Fruit fly (Drosophila melanogaster) whole organism, wandering third instar larva: ENCODE data around the gene Ranbp16.

Experiments
- Dfd ChIP-seq: fragments of >200 bp; optimal IDR thresholded peaks from 2 replicates; lab custom pipeline; 2017; ENCODE audit warnings: missing biosample characterization, missing genetic modification characterization
- HLH106 ChIP-seq: fragments of 200-800 bp; optimal IDR thresholded peaks from 3 replicates; lab custom pipeline; 2019; ENCODE audit warnings: missing biosample characterization, mild to moderate bottlenecking, missing genetic modification characterization, moderate library complexity
- Hnf4 ChIP-seq: fragments of 200-800 bp; sonication (Bioruptor generic); optimal IDR thresholded peaks from 2 replicates; lab custom pipeline; 2016; ENCODE audit warnings: missing biosample characterization, mild to moderate bottlenecking, missing genetic modification characterization
- Myc ChIP-seq: fragments of >200 bp; optimal IDR thresholded peaks from 2 replicates; lab custom pipeline; 2017
- N ChIP-seq: fragments of >200 bp; optimal IDR thresholded peaks from 2 replicates; lab custom pipeline; 2018; ENCODE audit warnings: missing biosample characterization, missing external identifiers, missing genetic modification characterization
- OdsH ChIP-seq: fragments of 200-800 bp; sonication (Bioruptor generic); optimal IDR thresholded peaks from 2 replicates; lab custom pipeline; 2016; ENCODE audit warnings: missing biosample characterization, mild to moderate bottlenecking, missing genetic modification characterization
- Vsx2 ChIP-seq: fragments of 200-300, 225-300 bp; sonication (Bioruptor generic); optimal IDR thresholded peaks from 2 replicates; lab custom pipeline; 2018; ENCODE audit warnings: missing biosample characterization, missing genetic modification characterization; ENCODE audit not compliant: partially characterized antibody
- foxo ChIP-seq, 2 experiments: fragments of 200-800 bp; sonication (Bioruptor generic); optimal IDR thresholded peaks; 2 replicates in 1 of 2; 3 replicates in 1 of 2; lab custom pipeline; 2016 to 2017; ENCODE audit warnings: missing biosample characterization in 2 of 2, missing genetic modification characterization in 2 of 2
- fru ChIP-seq: fragments of 200-800 bp; sonication (Bioruptor generic); optimal IDR thresholded peaks from 3 replicates; lab custom pipeline; 2016; ENCODE audit warnings: missing biosample characterization, mild to moderate bottlenecking, missing genetic modification characterization
- h ChIP-seq: fragments of 200-800 bp; sonication (Bioruptor generic); optimal IDR thresholded peaks from 3 replicates; lab custom pipeline; 2016; ENCODE audit warnings: missing biosample characterization, mild to moderate bottlenecking, missing genetic modification characterization
- pan ChIP-seq: fragments of >200 bp; optimal IDR thresholded peaks from 2 replicates; lab custom pipeline; 2017
- psq ChIP-seq: fragments of 200-800 bp; sonication (Bioruptor generic); optimal IDR thresholded peaks from 3 replicates; lab custom pipeline; 2017; ENCODE audit warnings: missing biosample characterization, mild to moderate bottlenecking, missing genetic modification characterization, moderate library complexity
- sage ChIP-seq: fragments of 200-800 bp; sonication (Bioruptor generic); optimal IDR thresholded peaks from 2 replicates; lab custom pipeline; 2016; ENCODE audit warnings: missing biosample characterization, mild to moderate bottlenecking, missing genetic modification characterization
- woc ChIP-seq: sonication (Bioruptor generic); optimal IDR thresholded peaks from 2 replicates; lab custom pipeline; 2016; ENCODE audit warnings: missing biosample characterization, mild to moderate bottlenecking, missing genetic modification characterization

- TF ChIP-seq sage (GFP tag; lab: Kevin White, UChicago) (no peak), N (GFP tag; lab: Kevin White, UChicago) (no peak), foxo (GFP tag; optimal IDR thresholded peaks at IDR 0.05; lab: Kevin White, UChicago) (no peak), psq (GFP tag; lab: Kevin White, UChicago) (no peak), Dfd (GFP tag; lab: Kevin White, UChicago) (no peak), woc (GFP tag; lab: Kevin White, UChicago) (no peak), fru (GFP tag; lab: Kevin White, UChicago) (no peak), Myc (lab: Kevin White, UChicago) (no peak), pan (lab: Kevin White, UChicago) (no peak), h (GFP tag; lab: Kevin White, UChicago) (no peak), OdsH (GFP tag; lab: Kevin White, UChicago) (no peak), Vsx2 (no peak), Hnf4 (GFP tag; lab: Kevin White, UChicago) (no peak), HLH106 (no peak)
Observed at dm6 chrX:15971574-15971973, 37.9 kb upstream of the Ranbp16 start.
